Fruit fly (Drosophila melanogaster) whole organism, embryonic: ENCODE measurements around the gene UQCR-6.4L.
A peak's percentile ranks its signal among the peaks of the same experiment; 100 is the strongest.

Source experiments
- Adf1 ChIP-seq: fragments of 200-800 bp; sonication (Bioruptor generic); IDR thresholded peaks from 2 replicates; pipeline ENCODE4 v1.3.6; 2022; ENCODE audit warnings: missing biosample characterization, missing genetic modification characterization
- Awh ChIP-seq: fragments of 200-800 bp; sonication (Bioruptor generic); IDR thresholded peaks from 2 replicates; pipeline ENCODE4, ENCODE4 v1.3.6; 2022; ENCODE audit warnings: missing biosample characterization, missing genetic modification characterization
- BtbVII ChIP-seq: fragments of 200-800 bp; sonication (Bioruptor generic); optimal IDR thresholded peaks from 3 replicates; lab custom pipeline; 2017; ENCODE audit warnings: missing biosample characterization, mild to moderate bottlenecking, missing genetic modification characterization
- CG1024 ChIP-seq: fragments of 200-800 bp; sonication (Bioruptor generic); IDR thresholded peaks from 2 replicates; pipeline ENCODE4 v1.3.6; 2022; ENCODE audit warnings: missing biosample characterization, missing genetic modification characterization
- CG10431 ChIP-seq: fragments of 200-800 bp; sonication (Bioruptor generic); optimal IDR thresholded peaks from 3 replicates; lab custom pipeline; 2018; ENCODE audit warnings: missing biosample characterization, mild to moderate bottlenecking, missing genetic modification characterization
- CG11085 ChIP-seq: fragments of 200-800 bp; sonication (Bioruptor generic); IDR thresholded peaks from 2 replicates; pipeline ENCODE4 v1.3.6; 2022; ENCODE audit warnings: missing biosample characterization, missing genetic modification characterization
- CG11695 ChIP-seq: fragments of 200-800 bp; sonication (Bioruptor generic); IDR thresholded peaks from 3 replicates; pipeline ENCODE4 v1.3.6; 2022; ENCODE audit warnings: missing biosample characterization, missing genetic modification characterization
- CG13123 ChIP-seq: fragments of 200-800 bp; sonication (Bioruptor generic); optimal IDR thresholded peaks from 2 replicates; lab custom pipeline; 2016; ENCODE audit warnings: missing biosample characterization, missing genetic modification characterization
- CG13287 ChIP-seq: fragments of 200-800 bp; sonication (Bioruptor generic); IDR thresholded peaks from 2 replicates; pipeline ENCODE4 v1.3.6; 2022; ENCODE audit warnings: missing biosample characterization, missing genetic modification characterization; ENCODE audit not compliant: partially characterized antibody
- CG17359 ChIP-seq: fragments of 200-800 bp; sonication (Bioruptor generic); optimal IDR thresholded peaks from 3 replicates; lab custom pipeline; 2018; ENCODE audit warnings: missing biosample characterization, mild to moderate bottlenecking, missing genetic modification characterization, moderate library complexity
- CG17612 ChIP-seq: fragments of 200-800 bp; sonication (Bioruptor generic); IDR thresholded peaks from 2 replicates; pipeline ENCODE4 v1.3.6; 2022; ENCODE audit warnings: missing biosample characterization, missing genetic modification characterization
- CG43689 ChIP-seq: fragments of 200-800 bp; sonication (Bioruptor generic); IDR thresholded peaks from 2 replicates; pipeline ENCODE4 v1.3.6; 2022; ENCODE audit warnings: missing biosample characterization, missing genetic modification characterization
- CG4404 ChIP-seq: fragments of 200-800 bp; sonication (Bioruptor generic); IDR thresholded peaks from 2 replicates; pipeline ENCODE4 v1.3.6; 2022; ENCODE audit warnings: missing biosample characterization, missing genetic modification characterization
- CG6272 ChIP-seq: fragments of 200-800 bp; sonication (Bioruptor generic); IDR thresholded peaks from 2 replicates; pipeline ENCODE4 v1.3.6; 2022; ENCODE audit warnings: missing biosample characterization, missing genetic modification characterization
- CG6689 ChIP-seq: fragments of 200-800 bp; sonication (Bioruptor generic); IDR thresholded peaks from 2 replicates; pipeline ENCODE4 v1.3.6; 2022; ENCODE audit warnings: missing biosample characterization, missing genetic modification characterization
- CG6813 ChIP-seq: fragments of 200-800 bp; sonication (Bioruptor generic); optimal IDR thresholded peaks from 2 replicates; lab custom pipeline; 2017; ENCODE audit warnings: missing biosample characterization, missing genetic modification characterization, mild to moderate bottlenecking, moderate library complexity, missing genetic modification reagents
- CG7357 ChIP-seq: fragments of 200-800 bp; sonication (Bioruptor generic); IDR thresholded peaks from 3 replicates; pipeline ENCODE4 v1.3.6; 2022; ENCODE audit warnings: missing biosample characterization, missing genetic modification characterization
- CG7372 ChIP-seq: fragments of 200-800 bp; sonication (Bioruptor generic); IDR thresholded peaks from 2 replicates; pipeline ENCODE4 v1.3.6; 2022; ENCODE audit warnings: missing biosample characterization, missing genetic modification characterization
- CG7839 ChIP-seq: fragments of 200-800 bp; sonication (Bioruptor generic); optimal IDR thresholded peaks from 3 replicates; lab custom pipeline; 2018; ENCODE audit warnings: missing biosample characterization, mild to moderate bottlenecking, missing genetic modification characterization, moderate library complexity
- CG9437 ChIP-seq: fragments of 200-800 bp; sonication (Bioruptor generic); optimal IDR thresholded peaks from 2 replicates; lab custom pipeline; 2018; ENCODE audit warnings: missing biosample characterization, mild to moderate bottlenecking, missing genetic modification characterization
- CG9817 ChIP-seq: fragments of 200-800 bp; sonication (Bioruptor generic); optimal IDR thresholded peaks from 2 replicates; lab custom pipeline; 2018; ENCODE audit warnings: missing biosample characterization, mild to moderate bottlenecking, missing genetic modification characterization, moderate library complexity
- Dfd ChIP-seq, 2 experiments: fragments of >200 bp; optimal IDR thresholded peaks; 2 replicates each; lab custom pipeline; 2017; ENCODE audit warnings: missing biosample characterization in 2 of 2, missing genetic modification characterization in 2 of 2
- Dip3 ChIP-seq: fragments of 200-800 bp; sonication (Bioruptor generic); optimal IDR thresholded peaks from 3 replicates; lab custom pipeline; 2016; ENCODE audit warnings: missing biosample characterization, missing genetic modification characterization
- Dp ChIP-seq: fragments of 200-800 bp; sonication (Bioruptor generic); optimal IDR thresholded peaks from 2 replicates; lab custom pipeline; 2018; ENCODE audit warnings: missing biosample characterization, mild to moderate bottlenecking, missing genetic modification characterization, moderate library complexity
- Ets97D ChIP-seq: fragments of 200-800 bp; sonication (Bioruptor generic); optimal IDR thresholded peaks from 3 replicates; lab custom pipeline; 2016; ENCODE audit warnings: missing biosample characterization, missing genetic modification characterization
- Hey ChIP-seq: fragments of 200-800 bp; sonication (Bioruptor generic); optimal IDR thresholded peaks from 3 replicates; lab custom pipeline; 2018; ENCODE audit warnings: missing biosample characterization, mild to moderate bottlenecking, missing genetic modification characterization
- Meics ChIP-seq: fragments of 200-800 bp; sonication (Bioruptor generic); optimal IDR thresholded peaks from 2 replicates; lab custom pipeline; 2017; ENCODE audit warnings: missing biosample characterization, mild to moderate bottlenecking, missing genetic modification characterization
- Pdp1 ChIP-seq, 2 experiments: fragments of 200-800 bp; sonication (Bioruptor generic); optimal IDR thresholded peaks; 3 replicates each; lab custom pipeline; 2016; ENCODE audit warnings: missing biosample characterization in 2 of 2, missing genetic modification characterization in 2 of 2, mild to moderate bottlenecking in 1 of 2, moderate library complexity in 1 of 2
- Spps ChIP-seq: fragments of 200-800 bp; sonication (Bioruptor generic); optimal IDR thresholded peaks from 2 replicates; lab custom pipeline; 2018; ENCODE audit warnings: missing biosample characterization, mild to moderate bottlenecking, missing genetic modification characterization
- Ssrp ChIP-seq: fragments of 200-800 bp; sonication (Bioruptor generic); optimal IDR thresholded peaks from 2 replicates; lab custom pipeline; 2018; ENCODE audit warnings: missing biosample characterization, mild to moderate bottlenecking, missing genetic modification characterization, moderate library complexity
- abd-A ChIP-seq: fragments of 200-800 bp; sonication (Bioruptor generic); optimal IDR thresholded peaks from 3 replicates; lab custom pipeline; 2019; ENCODE audit warnings: missing biosample characterization, mild to moderate bottlenecking, missing genetic modification characterization, moderate library complexity
- ap ChIP-seq: fragments of 200-800 bp; sonication (Bioruptor generic); IDR thresholded peaks from 2 replicates; pipeline ENCODE4 v1.3.6; 2022; ENCODE audit warnings: missing biosample characterization, missing genetic modification characterization
- bcd ChIP-seq: fragments of 200-800 bp; sonication (Bioruptor generic); optimal IDR thresholded peaks from 2 replicates; lab custom pipeline; 2017; ENCODE audit warnings: missing biosample characterization, mild to moderate bottlenecking, missing genetic modification characterization
- cg ChIP-seq: fragments of 200-800 bp; sonication (Bioruptor generic); optimal IDR thresholded peaks from 3 replicates; lab custom pipeline; 2019; ENCODE audit warnings: missing biosample characterization, mild to moderate bottlenecking, missing genetic modification characterization, moderate library complexity
- chinmo ChIP-seq: fragments of 200-800 bp; sonication (Bioruptor generic); IDR thresholded peaks from 4 replicates; pipeline ENCODE4 v1.3.6; 2022; ENCODE audit warnings: missing biosample characterization, missing genetic modification characterization; ENCODE audit not compliant: partially characterized antibody
- dmrt99B ChIP-seq: fragments of 200-800 bp; sonication (Bioruptor generic); optimal IDR thresholded peaks from 2 replicates; lab custom pipeline; 2018; ENCODE audit warnings: missing biosample characterization, mild to moderate bottlenecking, missing genetic modification characterization, moderate library complexity
- dpn ChIP-seq, 2 experiments: fragments of 200-800 bp; sonication (Bioruptor generic); optimal IDR thresholded peaks; 3 replicates each; lab custom pipeline; 2016; ENCODE audit warnings: missing biosample characterization in 2 of 2, missing genetic modification characterization in 2 of 2
- eve ChIP-seq, 2 experiments: fragments of >200 bp; optimal IDR thresholded peaks; 2 replicates each; lab custom pipeline; 2017; ENCODE audit warnings: missing biosample characterization in 2 of 2, missing genetic modification characterization in 2 of 2
- lbe ChIP-seq: fragments of 200-800 bp; sonication (Bioruptor generic); optimal IDR thresholded peaks from 2 replicates; lab custom pipeline; 2016; ENCODE audit warnings: missing biosample characterization, mild to moderate bottlenecking, missing genetic modification characterization
- lola ChIP-seq, 3 experiments: fragments of >200 bp in 2 of 3; fragments of 200-800 bp in 1 of 3; sonication (Bioruptor generic) in 1 of 3; optimal IDR thresholded peaks; 2 replicates each; lab custom pipeline; 2017 to 2019; ENCODE audit warnings: missing biosample characterization in 3 of 3, missing genetic modification characterization in 3 of 3, mild to moderate bottlenecking in 1 of 3, moderate library complexity in 1 of 3
- lov ChIP-seq, 2 experiments: fragments of 200-800 bp in 1 of 2; fragments of >200 bp in 1 of 2; sonication (Bioruptor generic) in 1 of 2; IDR thresholded peaks in 1 of 2; optimal IDR thresholded peaks in 1 of 2; 2 replicates in 1 of 2; 3 replicates in 1 of 2; pipeline versions ENCODE4 v1.3.6 to Lab custom; 2017 to 2022; ENCODE audit warnings: missing biosample characterization in 1 of 2, missing genetic modification characterization in 1 of 2
- org-1 ChIP-seq: fragments of 200-800 bp; sonication (Bioruptor generic); optimal IDR thresholded peaks from 2 replicates; lab custom pipeline; 2017; ENCODE audit warnings: missing biosample characterization, missing genetic modification characterization
- otp ChIP-seq: fragments of 200-800 bp; sonication (Bioruptor generic); IDR thresholded peaks from 3 replicates; pipeline ENCODE4, ENCODE4 v1.3.6; 2022; ENCODE audit warnings: missing biosample characterization, missing genetic modification characterization
- peb ChIP-seq: fragments of 200-800 bp; sonication (Bioruptor generic); IDR thresholded peaks from 2 replicates; pipeline ENCODE4 v1.3.6; 2022; ENCODE audit warnings: missing biosample characterization, missing genetic modification characterization
- pita ChIP-seq: fragments of 200-800 bp; sonication (Bioruptor generic); optimal IDR thresholded peaks from 2 replicates; lab custom pipeline; 2017; ENCODE audit warnings: missing biosample characterization, mild to moderate bottlenecking, missing genetic modification characterization
- prd ChIP-seq, 3 experiments: fragments of >200 bp in 2 of 3; fragments of 200-800 bp in 1 of 3; sonication (Bioruptor generic) in 1 of 3; optimal IDR thresholded peaks in 2 of 3; IDR thresholded peaks in 1 of 3; 2 replicates in 2 of 3; 3 replicates in 1 of 3; pipeline versions ENCODE4 v1.3.6 to Lab custom; 2017 to 2022; ENCODE audit warnings: missing biosample characterization in 1 of 3, missing genetic modification characterization in 1 of 3
- tin ChIP-seq: fragments of 200-800 bp; sonication (Bioruptor generic); optimal IDR thresholded peaks from 3 replicates; lab custom pipeline; 2016; ENCODE audit warnings: missing biosample characterization, missing genetic modification characterization
- zen2 ChIP-seq: fragments of 200-800 bp; sonication (Bioruptor generic); IDR thresholded peaks from 3 replicates; pipeline ENCODE4 v1.3.6; 2022; ENCODE audit warnings: missing biosample characterization, missing genetic modification characterization; ENCODE audit not compliant: partially characterized antibody
- zfh2 ChIP-seq: fragments of 200-800 bp; sonication (Bioruptor generic); optimal IDR thresholded peaks from 2 replicates; lab custom pipeline; 2016; ENCODE audit warnings: missing biosample characterization, missing genetic modification characterization

Gene UQCR-6.4L

DNA sequence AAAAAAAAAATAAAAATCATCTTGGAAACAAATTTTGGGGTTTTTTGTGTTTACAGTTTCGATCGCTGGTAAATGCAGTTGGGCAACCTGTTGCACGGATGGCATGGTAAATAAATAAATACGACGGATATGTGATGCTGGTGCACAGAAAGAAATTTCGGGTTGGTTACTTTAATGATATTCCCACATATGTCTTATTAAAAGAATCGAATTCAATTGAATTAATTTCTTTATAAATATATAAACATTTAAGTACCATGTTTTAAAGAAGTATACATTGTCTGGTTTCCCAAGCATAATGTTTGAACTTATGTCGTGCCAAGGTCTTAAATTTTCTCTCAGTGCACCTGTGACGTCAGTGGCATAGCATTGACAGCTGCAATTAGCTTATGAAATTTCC, 945 bp downstream of the UQCR-6.4L start (continued):
- TF ChIP-seq CG6272 (GFP tag; lab: Robert Waterston, UW) (no peak), lola (GFP tag; optimal IDR thresholded peaks at IDR 0.05; lab: Kevin White, UChicago) (peak in 1 of 3 experiments; percentile 70), CG6689 (peak; percentile 61), Hey (tag; lab: Kevin White, UChicago) (no peak), Dp (GFP tag; lab: Kevin White, UChicago) (no peak), cg (GFP tag; lab: Kevin White, UChicago) (no peak), CG4404 (GFP tag; lab: Robert Waterston, UW) (no peak), Ets97D (GFP tag; lab: Kevin White, UChicago) (no peak), zfh2 (GFP tag; lab: Kevin White, UChicago) (no peak), CG11085 (no peak), lov (optimal IDR thresholded peaks at IDR 0.05; lab: Kevin White, UChicago) (no peak), lov (GFP tag; IDR thresholded peaks at IDR 0.05; lab: Robert Waterston, UW) (no peak), CG7839 (peak; percentile 73), bcd (GFP tag; lab: Kevin White, UChicago) (peak; percentile 46), CG17359 (peak; percentile 78), lbe (no peak), CG13123 (GFP tag; lab: Kevin White, UChicago) (no peak), CG11695 (GFP tag; lab: Robert Waterston, UW) (0 out of 3 replicates have a peak, but pooled peaks have one; percentile 19), org-1 (GFP tag; lab: Kevin White, UChicago) (peak; percentile 45), CG1024 (peak; percentile 32; the same call in 1 of the 2 replicates), Ssrp (tag; lab: Kevin White, UChicago) (peak; percentile 72), BtbVII (GFP tag; lab: Kevin White, UChicago) (peak; percentile 2), eve (GFP tag; optimal IDR thresholded peaks at IDR 0.05; lab: Kevin White, UChicago) (peak in 1 of 2 experiments; percentile 76), abd-A (tag; lab: Kevin White, UChicago) (no peak), CG9437 (GFP tag; lab: Kevin White, UChicago) (peak; percentile 53), Dip3 (GFP tag; lab: Kevin White, UChicago) (no peak), otp (GFP tag; lab: Robert Waterston, UW) (peak; percentile 55; the same call in 2 of the 3 replicates), dpn (GFP tag; optimal IDR thresholded peaks at IDR 0.05; lab: Kevin White, UChicago) (peak in 1 of 2 experiments; percentile 63), CG13287 (GFP tag; lab: Robert Waterston, UW) (no peak), CG7357 (no peak), Pdp1 (GFP tag; optimal IDR thresholded peaks at IDR 0.05; lab: Kevin White, UChicago) (no peak), CG7372 (GFP tag; lab: Robert Waterston, UW) (no peak), Spps (tag; lab: Kevin White, UChicago) (peak; percentile 45), peb (GFP tag; lab: Robert Waterston, UW) (no peak), CG43689 (GFP tag; lab: Robert Waterston, UW) (no peak), prd (optimal IDR thresholded peaks at IDR 0.05; lab: Kevin White, UChicago) (no peak), prd (GFP tag; IDR thresholded peaks at IDR 0.05; lab: Robert Waterston, UW) (peak; percentile 73; the same call in 2 of the 3 replicates), CG9817 (tag; lab: Kevin White, UChicago) (peak; percentile 18), CG10431 (GFP tag; lab: Kevin White, UChicago) (peak; percentile 37), Awh (GFP tag; lab: Robert Waterston, UW) (no peak), tin (GFP tag; lab: Kevin White, UChicago) (peak; percentile 44), pita (GFP tag; lab: Kevin White, UChicago) (no peak), ap (GFP tag; lab: Robert Waterston, UW) (0 out of 2 replicates have a peak, but pooled peaks have one; percentile 22), Dfd (GFP tag; optimal IDR thresholded peaks at IDR 0.05; lab: Kevin White, UChicago) (no peak), Adf1 (GFP tag; lab: Robert Waterston, UW) (no peak), CG6813 (GFP tag; lab: Kevin White, UChicago) (peak; percentile 2), Meics (GFP tag; lab: Kevin White, UChicago) (peak; percentile 29), CG17612 (GFP tag; lab: Robert Waterston, UW) (no peak), zen2 (GFP tag; lab: Robert Waterston, UW) (no peak), chinmo (GFP tag; lab: Robert Waterston, UW) (no peak), dmrt99B (tag; lab: Kevin White, UChicago) (peak; percentile 77)
